Fruit fly (Drosophila melanogaster) whole organism, embryonic: Measurements from ENCODE around the gene GstO3.

ENCODE experiments used
- CG10274 ChIP-seq: fragments of 200-800 bp; sonication (Bioruptor generic); optimal IDR thresholded peaks from 3 replicates; lab custom pipeline; 2017; ENCODE audit warnings: missing biosample characterization, mild to moderate bottlenecking, missing genetic modification characterization
- CkIIα-i1 ChIP-seq: fragments of 200-800 bp; sonication (Bioruptor generic); IDR thresholded peaks from 2 replicates; pipeline ENCODE4 v1.3.6; 2022; ENCODE audit warnings: missing biosample characterization, missing genetic modification characterization
- fd102C ChIP-seq: fragments of 200-800 bp; sonication (Bioruptor generic); optimal IDR thresholded peaks from 2 replicates; lab custom pipeline; 2018; ENCODE audit warnings: missing biosample characterization, mild to moderate bottlenecking, missing genetic modification characterization, moderate library complexity
- gro ChIP-seq: fragments of 200-800 bp; sonication (Bioruptor generic); optimal IDR thresholded peaks from 2 replicates; lab custom pipeline; 2016; ENCODE audit warnings: missing biosample characterization, missing genetic modification characterization

DNA sequence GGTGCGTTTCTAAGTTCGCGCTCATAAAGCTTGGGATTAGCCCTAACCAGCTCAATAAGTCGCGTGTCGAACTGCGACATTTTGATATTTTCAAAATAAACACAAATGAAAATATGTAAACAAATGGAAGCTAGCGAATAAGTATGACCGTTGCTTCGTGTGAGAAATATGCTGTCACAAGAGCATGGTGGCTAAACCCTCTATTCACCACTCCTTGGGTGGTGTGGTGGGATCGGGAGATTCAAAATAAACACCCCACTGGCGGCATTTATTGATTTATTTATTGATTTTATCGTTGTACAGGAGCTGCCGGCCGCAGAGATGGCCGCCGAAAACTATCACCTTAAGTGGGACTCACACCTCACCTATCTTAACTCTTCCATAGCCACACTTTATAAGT lies 3.9 kb upstream of the GstO3 start, which contains the start of gene CG6683:
- no peak for TF ChIP-seq gro
- TF ChIP-seq CG10274 = no peak
- no peak for TF ChIP-seq CkIIα-i1 (GFP tag; lab: Robert Waterston, UW)
- TF ChIP-seq fd102C (GFP tag; lab: Kevin White, UChicago) = no peak
